Fruit fly (Drosophila melanogaster) whole organism, embryonic: Measurements from ENCODE around the gene CG32645.

Source experiments
- BEAF-32 ChIP-seq: fragments of 200-800 bp; sonication (Bioruptor generic); optimal IDR thresholded peaks from 3 replicates; lab custom pipeline; 2017; ENCODE audit warnings: missing biosample characterization, missing genetic modification characterization, mild to moderate bottlenecking, moderate library complexity, missing genetic modification reagents
- CG12942 ChIP-seq: fragments of 200-800 bp; sonication (Bioruptor generic); optimal IDR thresholded peaks from 3 replicates; lab custom pipeline; 2016; ENCODE audit warnings: missing biosample characterization, missing genetic modification characterization
- CG13287 ChIP-seq: fragments of 200-800 bp; sonication (Bioruptor generic); IDR thresholded peaks from 2 replicates; pipeline ENCODE4 v1.3.6; 2022; ENCODE audit warnings: missing biosample characterization, missing genetic modification characterization; ENCODE audit not compliant: partially characterized antibody
- CG14860 ChIP-seq: fragments of 200-800 bp; sonication (Bioruptor generic); IDR thresholded peaks from 3 replicates; pipeline ENCODE4 v1.3.6; 2022; ENCODE audit warnings: missing biosample characterization, missing genetic modification characterization; ENCODE audit not compliant: partially characterized antibody
- CG1603 ChIP-seq: fragments of 200-800 bp; sonication (Bioruptor generic); optimal IDR thresholded peaks from 2 replicates; lab custom pipeline; 2019; ENCODE audit warnings: missing biosample characterization, mild to moderate bottlenecking, missing genetic modification characterization, moderate library complexity
- CG16813 ChIP-seq: fragments of 200-800 bp; sonication (Bioruptor generic); IDR thresholded peaks from 3 replicates; pipeline ENCODE4 v1.3.6; 2022; ENCODE audit warnings: missing biosample characterization, missing genetic modification characterization; ENCODE audit not compliant: partially characterized antibody
- CG17802 ChIP-seq: fragments of 200-800 bp; sonication (Bioruptor generic); optimal IDR thresholded peaks from 2 replicates; lab custom pipeline; 2018; ENCODE audit warnings: missing biosample characterization, mild to moderate bottlenecking, missing genetic modification characterization, moderate library complexity
- CG18262 ChIP-seq: fragments of 200-800 bp; optimal IDR thresholded peaks from 3 replicates; lab custom pipeline; 2019; ENCODE audit warnings: missing biosample characterization, mild to moderate bottlenecking, missing genetic modification characterization, moderate library complexity
- CG2889 ChIP-seq: fragments of 200-800 bp; sonication (Bioruptor generic); IDR thresholded peaks from 3 replicates; pipeline ENCODE4 v1.3.6; 2022; ENCODE audit warnings: missing biosample characterization, missing genetic modification characterization
- CG30403 ChIP-seq: fragments of 200-800 bp; sonication (Bioruptor generic); optimal IDR thresholded peaks from 3 replicates; lab custom pipeline; 2016; ENCODE audit warnings: missing biosample characterization, missing genetic modification characterization
- CG30431 ChIP-seq: fragments of 200-800 bp; sonication (Bioruptor generic); optimal IDR thresholded peaks from 2 replicates; lab custom pipeline; 2017; ENCODE audit warnings: missing biosample characterization, missing genetic modification characterization
- CG42726 ChIP-seq: fragments of 200-800 bp; sonication (Bioruptor generic); IDR thresholded peaks from 2 replicates; pipeline ENCODE4 v1.3.6; 2022; ENCODE audit warnings: missing biosample characterization, missing genetic modification characterization; ENCODE audit not compliant: partially characterized antibody
- CG4282 ChIP-seq: fragments of 200-800 bp; sonication (Bioruptor generic); optimal IDR thresholded peaks from 2 replicates; lab custom pipeline; 2016; ENCODE audit warnings: missing biosample characterization, missing genetic modification characterization
- CG4360 ChIP-seq: fragments of 200-800 bp; sonication (Bioruptor generic); IDR thresholded peaks from 2 replicates; pipeline ENCODE4 v1.3.6; 2022; ENCODE audit warnings: missing biosample characterization, missing genetic modification characterization
- CG4707 ChIP-seq: fragments of 200-800 bp; sonication (Bioruptor generic); optimal IDR thresholded peaks from 2 replicates; lab custom pipeline; 2018; ENCODE audit warnings: missing biosample characterization, mild to moderate bottlenecking, missing genetic modification characterization, moderate library complexity
- CG9437 ChIP-seq: fragments of 200-800 bp; sonication (Bioruptor generic); optimal IDR thresholded peaks from 2 replicates; lab custom pipeline; 2018; ENCODE audit warnings: missing biosample characterization, mild to moderate bottlenecking, missing genetic modification characterization
- Dref ChIP-seq: fragments of 200-800 bp; sonication (Bioruptor generic); IDR thresholded peaks from 2 replicates; pipeline ENCODE4 v1.3.6; 2022; ENCODE audit warnings: missing biosample characterization, missing genetic modification characterization
- Ets65A ChIP-seq: fragments of 200-800 bp; sonication (Bioruptor generic); peaks from one replicate; lab custom pipeline; 2016; ENCODE audit warnings: missing biosample characterization, missing genetic modification characterization
- Ets97D ChIP-seq: fragments of 200-800 bp; sonication (Bioruptor generic); optimal IDR thresholded peaks from 3 replicates; lab custom pipeline; 2016; ENCODE audit warnings: missing biosample characterization, missing genetic modification characterization
- H15 ChIP-seq: fragments of 200-800 bp; sonication (Bioruptor generic); IDR thresholded peaks from 3 replicates; pipeline ENCODE4 v1.3.6; 2022; ENCODE audit warnings: missing biosample characterization, missing genetic modification characterization
- HmgD ChIP-seq: fragments of 200-800 bp; sonication (Bioruptor generic); optimal IDR thresholded peaks from 3 replicates; lab custom pipeline; 2016; ENCODE audit warnings: missing biosample characterization, missing genetic modification characterization
- Med ChIP-seq: fragments of 200-800 bp; sonication (Bioruptor generic); peaks from one replicate; lab custom pipeline; 2016; ENCODE audit warnings: missing biosample characterization, missing genetic modification characterization, mild to moderate bottlenecking, inconsistent platforms, moderate library complexity
- NC2α ChIP-seq: fragments of 200-800 bp; sonication (Bioruptor generic); optimal IDR thresholded peaks from 2 replicates; lab custom pipeline; 2016; ENCODE audit warnings: missing biosample characterization, missing genetic modification characterization
- Scr ChIP-seq: fragments of 200-800 bp; sonication (Bioruptor generic); IDR thresholded peaks from 2 replicates; pipeline ENCODE4 v1.3.6; 2022; ENCODE audit warnings: missing biosample characterization, missing genetic modification characterization; ENCODE audit not compliant: partially characterized antibody
- Sry-δ ChIP-seq: fragments of 200-800 bp; sonication (Bioruptor generic); optimal IDR thresholded peaks from 2 replicates; lab custom pipeline; 2016; ENCODE audit warnings: missing biosample characterization, missing genetic modification characterization
- amos ChIP-seq: fragments of 200-800 bp; sonication (Bioruptor generic); IDR thresholded peaks from 2 replicates; pipeline ENCODE4 v1.3.6; 2022; ENCODE audit warnings: missing biosample characterization, missing genetic modification characterization; ENCODE audit not compliant: partially characterized antibody
- ato ChIP-seq: fragments of 200-800 bp; sonication (Bioruptor generic); IDR thresholded peaks from 2 replicates; pipeline ENCODE4 v1.3.6; 2022; ENCODE audit warnings: missing biosample characterization, missing genetic modification characterization; ENCODE audit not compliant: partially characterized antibody
- bbx ChIP-seq: fragments of 200-800 bp; sonication (Bioruptor generic); IDR thresholded peaks from 2 replicates; pipeline ENCODE4 v1.3.6; 2022; ENCODE audit warnings: missing biosample characterization, missing genetic modification characterization; ENCODE audit not compliant: partially characterized antibody
- chn ChIP-seq: fragments of 200-800 bp; sonication (Bioruptor generic); optimal IDR thresholded peaks from 2 replicates; lab custom pipeline; 2016; ENCODE audit warnings: missing biosample characterization, missing genetic modification characterization
- ci ChIP-seq: fragments of 200-800 bp; sonication (Bioruptor generic); IDR thresholded peaks from 3 replicates; pipeline ENCODE4 v1.3.6; 2022; ENCODE audit warnings: missing biosample characterization, missing genetic modification characterization
- ems ChIP-seq: fragments of 200-800 bp; sonication (Bioruptor generic); optimal IDR thresholded peaks from 3 replicates; lab custom pipeline; 2016; ENCODE audit warnings: missing biosample characterization, missing genetic modification characterization
- hb ChIP-seq: fragments of 200-800 bp; sonication (Bioruptor generic); IDR thresholded peaks from 3 replicates; pipeline ENCODE4 v1.3.6; 2022; ENCODE audit warnings: missing biosample characterization, missing genetic modification characterization; ENCODE audit not compliant: partially characterized antibody
- hbn ChIP-seq: fragments of 200-800 bp; sonication (Bioruptor generic); IDR thresholded peaks from 2 replicates; pipeline ENCODE4 v1.3.6; 2022; ENCODE audit warnings: missing biosample characterization, missing genetic modification characterization; ENCODE audit not compliant: partially characterized antibody
- inv ChIP-seq: fragments of 200-800 bp; sonication (Bioruptor generic); IDR thresholded peaks from 2 replicates; pipeline ENCODE4 v1.3.6; 2022; ENCODE audit warnings: missing biosample characterization, missing genetic modification characterization; ENCODE audit not compliant: partially characterized antibody
- knrl ChIP-seq: fragments of 200-800 bp; sonication (Bioruptor generic); IDR thresholded peaks from 3 replicates; pipeline ENCODE4 v1.3.6; 2022; ENCODE audit warnings: missing biosample characterization, missing genetic modification characterization; ENCODE audit not compliant: partially characterized antibody
- mld ChIP-seq: fragments of 200-800 bp; sonication (Bioruptor generic); IDR thresholded peaks from 3 replicates; pipeline ENCODE4 v1.3.6; 2022; ENCODE audit warnings: missing biosample characterization, missing genetic modification characterization; ENCODE audit not compliant: partially characterized antibody
- nau ChIP-seq: fragments of 200-800 bp; sonication (Bioruptor generic); optimal IDR thresholded peaks from 3 replicates; lab custom pipeline; 2017; ENCODE audit warnings: missing biosample characterization, mild to moderate bottlenecking, missing genetic modification characterization, missing genetic modification reagents
- nerfin-2 ChIP-seq: fragments of 200-800 bp; sonication (Bioruptor generic); IDR thresholded peaks from 2 replicates; pipeline ENCODE4 v1.3.6; 2022; ENCODE audit warnings: missing biosample characterization, missing genetic modification characterization; ENCODE audit not compliant: partially characterized antibody
- pfk ChIP-seq: fragments of 200-800 bp; sonication (Bioruptor generic); optimal IDR thresholded peaks from 2 replicates; lab custom pipeline; 2018; ENCODE audit warnings: missing biosample characterization, mild to moderate bottlenecking, missing genetic modification characterization, moderate library complexity
- pum ChIP-seq: fragments of 200-800 bp; sonication (Bioruptor generic); optimal IDR thresholded peaks from 2 replicates; lab custom pipeline; 2016; ENCODE audit warnings: missing biosample characterization, missing genetic modification characterization
- pzg ChIP-seq: fragments of 200-800 bp; sonication (Bioruptor generic); optimal IDR thresholded peaks from 3 replicates; lab custom pipeline; 2018; ENCODE audit warnings: missing biosample characterization, mild to moderate bottlenecking, missing genetic modification characterization, moderate library complexity
- ssp ChIP-seq: fragments of 200-800 bp; sonication (Bioruptor generic); IDR thresholded peaks from 2 replicates; pipeline ENCODE4 v1.3.6; 2022; ENCODE audit warnings: missing biosample characterization, missing genetic modification characterization
- tna ChIP-seq: fragments of 200-800 bp; sonication (Bioruptor generic); IDR thresholded peaks from 2 replicates; pipeline ENCODE4 v1.3.6; 2022; ENCODE audit warnings: missing biosample characterization, missing genetic modification characterization; ENCODE audit not compliant: partially characterized antibody
- toy ChIP-seq: fragments of 200-800 bp; sonication (Bioruptor generic); IDR thresholded peaks from 2 replicates; pipeline ENCODE4 v1.3.6; 2022; ENCODE audit warnings: missing biosample characterization, missing genetic modification characterization
- vnd ChIP-seq: fragments of 200-800 bp; sonication (Bioruptor generic); IDR thresholded peaks from 3 replicates; pipeline ENCODE4 v1.3.6; 2022; ENCODE audit warnings: missing biosample characterization, missing genetic modification characterization; ENCODE audit not compliant: partially characterized antibody

The CG32645 gene

dm6 chrX:13089920-13090655 lies 48.9 kb upstream of the CG32645 start, which contains the start of gene hep (continued):
- TF ChIP-seq CG17802 (no peak), Sry-δ (GFP tag; lab: Kevin White, UChicago) (peak; percentile 82), Ets65A (GFP tag; lab: Kevin White, UChicago) (peak; percentile 54), pum (no peak), CG4282 (no peak), ci (GFP tag; lab: Robert Waterston, UW) (0 out of 3 replicates have a peak, but pooled peaks have one; percentile 19), chn (GFP tag; lab: Kevin White, UChicago) (no peak), H15 (GFP tag; lab: Robert Waterston, UW) (no peak), ems (GFP tag; lab: Kevin White, UChicago) (no peak), CG12942 (GFP tag; lab: Kevin White, UChicago) (no peak), CG30403 (GFP tag; lab: Kevin White, UChicago) (no peak), CG14860 (peak; percentile 77), amos (GFP tag; lab: Robert Waterston, UW) (peak; percentile 95), CG4360 (GFP tag; lab: Robert Waterston, UW) (peak; percentile 89), CG2889 (GFP tag; lab: Robert Waterston, UW) (no peak), nau (GFP tag; lab: Kevin White, UChicago) (peak; percentile 8), CG18262 (tag; lab: Kevin White, UChicago) (no peak), CG4707 (GFP tag; lab: Kevin White, UChicago) (no peak), pfk (GFP tag; lab: Kevin White, UChicago) (no peak)
- TF ChIP-seq, all 482 proteins: peak for 65

- peak; percentile 82 for TF ChIP-seq tna
- no peak for TF ChIP-seq CG30431
- TF ChIP-seq mld, result peak; percentile 81; the same call in 1 of the 3 replicates
- peak; percentile 86 for TF ChIP-seq nerfin-2
- TF ChIP-seq Scr (GFP tag; lab: Robert Waterston, UW), result peak; percentile 62
- peak; percentile 7 for TF ChIP-seq Ets97D (GFP tag; lab: Kevin White, UChicago)
- peak; percentile 77 for TF ChIP-seq CG14860
- peak; percentile 81 for TF ChIP-seq Sry-δ (GFP tag; lab: Kevin White, UChicago)
- peak; percentile 77 for TF ChIP-seq hb (GFP tag; lab: Robert Waterston, UW)
- peak; percentile 67 for TF ChIP-seq inv (GFP tag; lab: Robert Waterston, UW)
- peak; percentile 47 for TF ChIP-seq pzg (GFP tag; lab: Kevin White, UChicago)
- 0 out of 2 replicates have a peak, but pooled peaks have one; percentile 8 for TF ChIP-seq ssp (GFP tag; lab: Robert Waterston, UW)
- no peak for TF ChIP-seq NC2α (GFP tag; lab: Kevin White, UChicago)
- TF ChIP-seq CG9437 (GFP tag; lab: Kevin White, UChicago), result peak; percentile 26
- TF ChIP-seq CG13287 (GFP tag; lab: Robert Waterston, UW), result peak; percentile 67
- TF ChIP-seq Med (GFP tag; lab: Kevin White, UChicago), result peak; percentile 28
- TF ChIP-seq CG1603, result peak; percentile 7
- TF ChIP-seq toy, result no peak
- peak; percentile 68; the same call in 2 of the 3 replicates for TF ChIP-seq knrl (GFP tag; lab: Robert Waterston, UW)
- peak; percentile 77 for TF ChIP-seq CG42726
- peak; percentile 86 for TF ChIP-seq Dref (GFP tag; lab: Robert Waterston, UW)
- peak; percentile 89 for TF ChIP-seq bbx (GFP tag; lab: Robert Waterston, UW)
- TF ChIP-seq BEAF-32 (GFP tag; lab: Kevin White, UChicago), result peak; percentile 72
- peak; percentile 71 for TF ChIP-seq vnd (GFP tag; lab: Robert Waterston, UW)
- TF ChIP-seq HmgD (GFP tag; lab: Kevin White, UChicago), result no peak
- TF ChIP-seq ato, result peak; percentile 88
- TF ChIP-seq CG16813 (GFP tag; lab: Robert Waterston, UW), result peak; percentile 81
- peak; percentile 64 for TF ChIP-seq hbn (GFP tag; lab: Robert Waterston, UW)
Measured at dm6 chrX:13090656-13091261, 48.2 kb upstream of the CG32645 start, which contains the start of gene lic. TSS of gene lic (plus strand) at chrX:13091145.
